Worm (Caenorhabditis elegans) whole organism, early embryonic: ENCODE data around the gene rbr-2.

Experiments
- ama-1 ChIP-seq: fragments of 150-350 bp; optimal IDR thresholded peaks from 2 replicates; lab custom pipeline; 2014
- hmbx-1 ChIP-seq: sonication (generic microtip); optimal IDR thresholded peaks from 2 replicates; lab custom pipeline; 2016; ENCODE audit warnings: mild to moderate bottlenecking, missing genetic modification characterization, missing compliant biosample characterization
- hmg-4 ChIP-seq: fragments of 200-800 bp; sonication (Bioruptor generic); optimal IDR thresholded peaks from 2 replicates; lab custom pipeline; 2018; ENCODE audit warnings: mild to moderate bottlenecking, missing genetic modification characterization, missing compliant biosample characterization
- hnd-1 ChIP-seq: sonication (generic microtip); optimal IDR thresholded peaks from 2 replicates; lab custom pipeline; 2016; ENCODE audit warnings: missing genetic modification characterization, missing compliant biosample characterization
- sea-1 ChIP-seq: fragments of 200-800 bp; sonication (Bioruptor generic); conservative IDR thresholded peaks from 2 replicates; pipeline ENCODE4 v1.3.6; 2022; ENCODE audit warnings: missing genetic modification characterization, missing compliant biosample characterization

- no peak for TF ChIP-seq ama-1
- no peak for TF ChIP-seq sea-1
- TF ChIP-seq hmg-4 (GFP tag; lab: Kevin White, UChicago), result no peak
- TF ChIP-seq hnd-1 (tag; lab: Kevin White, UChicago), result no peak
- no peak for TF ChIP-seq hmbx-1 (tag; lab: Kevin White, UChicago)
Measured at ce11 chrIV:10889820-10890462, 29.9 kb upstream of the rbr-2 start, which contains the start of gene F13E9.15.
